Worm (Caenorhabditis elegans): ENCODE measurements around the gene rps-29.

Gene rps-29

DNA sequence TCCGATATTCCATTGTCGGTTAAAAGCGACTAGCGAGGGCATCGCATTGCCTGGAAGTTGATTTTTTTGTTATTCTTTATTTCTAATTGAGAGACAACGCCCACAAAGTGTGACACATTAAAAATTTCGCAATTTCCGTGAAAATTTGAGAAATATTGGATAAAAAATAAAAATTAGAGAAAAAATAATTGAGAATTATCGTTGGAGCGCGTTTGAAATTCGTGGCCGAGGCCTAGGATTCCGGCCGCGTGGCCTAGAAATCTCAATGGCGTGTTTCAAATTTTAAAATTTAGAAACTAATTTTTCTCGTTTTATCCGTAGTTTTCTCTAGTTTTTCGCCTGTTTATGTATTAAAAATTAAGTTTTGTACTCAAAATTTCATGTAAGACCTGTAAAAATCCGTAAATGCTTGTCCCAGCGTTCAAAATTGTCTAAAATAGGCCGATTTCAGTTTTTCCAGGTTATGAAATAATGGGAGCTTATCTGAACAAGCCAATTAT is 10.8 kb upstream of the rps-29 start, which contains the start of the genes dagl-2 and ppm-1.G (continued):
- peak; percentile 11 for TF ChIP-seq ceh-18 (tag; optimal IDR thresholded peaks at IDR 0.05)
- no peak for TF ChIP-seq pag-3 (tag; optimal IDR thresholded peaks at IDR 0.05; ENCODE audit: borderline replicate concordance)
- TF ChIP-seq npax-4 (tag; optimal IDR thresholded peaks at IDR 0.05), result no peak
- peak; percentile 37 for TF ChIP-seq rnt-1 (tag; optimal IDR thresholded peaks at IDR 0.05)
- TF ChIP-seq ceh-22 (tag; optimal IDR thresholded peaks at IDR 0.05), result no peak
- no peak for TF ChIP-seq syd-9 (tag; optimal IDR thresholded peaks at IDR 0.05)
- TF ChIP-seq T23F11.4 (GFP tag; optimal IDR thresholded peaks at IDR 0.05), result no peak
- no peak for TF ChIP-seq ahr-1 (tag; optimal IDR thresholded peaks at IDR 0.05)
- no peak for TF ChIP-seq nhr-11 (tag; optimal IDR thresholded peaks at IDR 0.05)
- TF ChIP-seq fax-1 (tag; optimal IDR thresholded peaks at IDR 0.05), result peak; percentile 59
- peak; percentile 39 for TF ChIP-seq lim-6 (tag; optimal IDR thresholded peaks at IDR 0.05)
- no peak for TF ChIP-seq mec-3 (tag; optimal IDR thresholded peaks at IDR 0.05; ENCODE audit: borderline replicate concordance)
- TF ChIP-seq nhr-232 (tag; optimal IDR thresholded peaks at IDR 0.05), result no peak
- no peak for TF ChIP-seq elt-4 (tag; optimal IDR thresholded peaks at IDR 0.05)
- peak; percentile 7 for TF ChIP-seq pqm-1 (tag; optimal IDR thresholded peaks at IDR 0.05)
- no peak for TF ChIP-seq eyg-1 (tag; optimal IDR thresholded peaks at IDR 0.05)
- peak; percentile 42 for TF ChIP-seq nfya-1 (tag; optimal IDR thresholded peaks at IDR 0.05)
- peak; percentile 55 for TF ChIP-seq zip-5 (tag; optimal IDR thresholded peaks at IDR 0.05)
- no peak for TF ChIP-seq unc-55 (GFP tag; optimal IDR thresholded peaks at IDR 0.05)
- TF ChIP-seq F13H6.1 (tag; optimal IDR thresholded peaks at IDR 0.05), result peak; percentile 1
- no peak for TF ChIP-seq dmd-4 (tag; optimal IDR thresholded peaks at IDR 0.05; ENCODE audit: borderline replicate concordance)
- TF ChIP-seq unc-3 (GFP tag; conservative IDR thresholded peaks at IDR 0.05), result 0 out of 2 replicates have a peak, but pooled peaks have one; percentile 36
- TF ChIP-seq unc-3 (tag; optimal IDR thresholded peaks at IDR 0.05), result peak; percentile 23
- TF ChIP-seq C38D4.7 (GFP tag; optimal IDR thresholded peaks at IDR 0.05), result no peak
- TF ChIP-seq hlh-8 (tag; optimal IDR thresholded peaks at IDR 0.05), result peak; percentile 42
- TF ChIP-seq tbx-2 (tag; optimal IDR thresholded peaks at IDR 0.05), result peak; percentile 84
- TF ChIP-seq ceh-14 (tag; optimal IDR thresholded peaks at IDR 0.05), result peak; percentile 86
- TF ChIP-seq ceh-48 (tag; optimal IDR thresholded peaks at IDR 0.05), result no peak
- TF ChIP-seq dve-1 (tag; optimal IDR thresholded peaks at IDR 0.05), result no peak
- TF ChIP-seq hlh-30 (tag; optimal IDR thresholded peaks at IDR 0.05; ENCODE audit: insufficient read depth), result no peak
- peak; percentile 94 for TF ChIP-seq unc-42 (tag; optimal IDR thresholded peaks at IDR 0.05)
- TF ChIP-seq gmeb-2 (tag; optimal IDR thresholded peaks at IDR 0.05), result no peak
- no peak for TF ChIP-seq ceh-6 (GFP tag; optimal IDR thresholded peaks at IDR 0.05)
- TF ChIP-seq pros-1 (tag; optimal IDR thresholded peaks at IDR 0.05), result no peak
- no peak for TF ChIP-seq ceh-19 (GFP tag; optimal IDR thresholded peaks at IDR 0.05)
- TF ChIP-seq elt-2 (tag; optimal IDR thresholded peaks at IDR 0.05), result peak; percentile 71
- no peak for TF ChIP-seq ceh-9 (tag; optimal IDR thresholded peaks at IDR 0.05)
- no peak for TF ChIP-seq hlh-15 (tag; optimal IDR thresholded peaks at IDR 0.05)
- TF ChIP-seq ceh-34 (tag; optimal IDR thresholded peaks at IDR 0.05), result no peak
- TF ChIP-seq pha-4 (tag; optimal IDR thresholded peaks at IDR 0.05), result no peak
- TF ChIP-seq ttx-3 (tag; optimal IDR thresholded peaks at IDR 0.05), result no peak
- TF ChIP-seq K02D7.2 (tag; optimal IDR thresholded peaks at IDR 0.05), result no peak
- TF ChIP-seq ztf-16 (tag; optimal IDR thresholded peaks at IDR 0.05), result no peak
- TF ChIP-seq ama-1 (optimal IDR thresholded peaks at IDR 0.05), result no peak
- TF ChIP-seq sox-2 (GFP tag; IDR thresholded peaks at IDR 0.05), result no peak
- TF ChIP-seq hlh-13 (GFP tag; optimal IDR thresholded peaks at IDR 0.05), result no peak
- peak; percentile 92 for TF ChIP-seq ceh-31 (tag; optimal IDR thresholded peaks at IDR 0.05)
- TF ChIP-seq ceh-24 (tag; optimal IDR thresholded peaks at IDR 0.05), result no peak

Data from whole organism, late embryonic.